Fruit fly (Drosophila melanogaster) whole organism, embryonic: ENCODE results near the gene CG13359.
A peak's percentile ranks its signal among the peaks of the same experiment; 100 is the strongest.

ENCODE experiments used
- Adf1 ChIP-seq: fragments of 200-800 bp; sonication (Bioruptor generic); IDR thresholded peaks from 2 replicates; pipeline ENCODE4 v1.3.6; 2022; ENCODE audit warnings: missing biosample characterization, missing genetic modification characterization
- CG10274 ChIP-seq: fragments of 200-800 bp; sonication (Bioruptor generic); optimal IDR thresholded peaks from 3 replicates; lab custom pipeline; 2017; ENCODE audit warnings: missing biosample characterization, mild to moderate bottlenecking, missing genetic modification characterization
- CG10543 ChIP-seq: fragments of 200-800 bp; sonication (Bioruptor generic); optimal IDR thresholded peaks from 3 replicates; lab custom pipeline; 2017; ENCODE audit warnings: missing biosample characterization, mild to moderate bottlenecking, missing genetic modification characterization, moderate library complexity
- CG10565 ChIP-seq: fragments of 200-800 bp; sonication (Bioruptor generic); optimal IDR thresholded peaks from 3 replicates; lab custom pipeline; 2016; ENCODE audit warnings: missing biosample characterization, mild to moderate bottlenecking, missing genetic modification characterization
- CG11093 ChIP-seq: fragments of 200-800 bp; sonication (Bioruptor generic); IDR thresholded peaks from 3 replicates; pipeline ENCODE4 v1.3.6; 2022; ENCODE audit warnings: missing biosample characterization, missing genetic modification characterization
- CG11504 ChIP-seq: fragments of 200-800 bp; sonication (Bioruptor generic); optimal IDR thresholded peaks from 3 replicates; lab custom pipeline; 2019; ENCODE audit warnings: missing biosample characterization, mild to moderate bottlenecking, missing genetic modification characterization, moderate library complexity
- CG12155 ChIP-seq: fragments of 200-800 bp; sonication (Bioruptor generic); optimal IDR thresholded peaks from 3 replicates; lab custom pipeline; 2016; ENCODE audit warnings: missing biosample characterization, missing genetic modification characterization
- CG12391 ChIP-seq: fragments of 200-800 bp; sonication (Bioruptor generic); optimal IDR thresholded peaks from 3 replicates; lab custom pipeline; 2018; ENCODE audit warnings: missing biosample characterization, mild to moderate bottlenecking, missing genetic modification characterization, moderate library complexity
- CG12744 ChIP-seq: fragments of 200-800 bp; sonication (Bioruptor generic); optimal IDR thresholded peaks from 2 replicates; lab custom pipeline; 2016; ENCODE audit warnings: missing biosample characterization, missing genetic modification characterization
- CG15011 ChIP-seq: fragments of 200-800 bp; sonication (Bioruptor generic); optimal IDR thresholded peaks from 3 replicates; lab custom pipeline; 2018; ENCODE audit warnings: missing biosample characterization, mild to moderate bottlenecking, missing genetic modification characterization
- CG15269 ChIP-seq: fragments of 200-800 bp; sonication (Bioruptor generic); optimal IDR thresholded peaks from 2 replicates; lab custom pipeline; 2018; ENCODE audit warnings: missing biosample characterization, mild to moderate bottlenecking, missing genetic modification characterization, moderate library complexity
- CG17186 ChIP-seq: fragments of 200-800 bp; sonication (Bioruptor generic); optimal IDR thresholded peaks from 3 replicates; lab custom pipeline; 2017; ENCODE audit warnings: missing biosample characterization, missing genetic modification reagents, missing genetic modification characterization
- CG2120 ChIP-seq: fragments of 200-800 bp; sonication (Bioruptor generic); optimal IDR thresholded peaks from 3 replicates; lab custom pipeline; 2016; ENCODE audit warnings: missing biosample characterization, missing genetic modification characterization
- CG2712 ChIP-seq: fragments of 200-800 bp; optimal IDR thresholded peaks from 3 replicates; lab custom pipeline; 2019; ENCODE audit warnings: missing biosample characterization, mild to moderate bottlenecking, missing genetic modification characterization, moderate library complexity
- CG31365 ChIP-seq: fragments of 200-800 bp; sonication (Bioruptor generic); optimal IDR thresholded peaks from 2 replicates; lab custom pipeline; 2018; ENCODE audit warnings: missing biosample characterization, mild to moderate bottlenecking, missing genetic modification characterization
- CG3163 ChIP-seq: fragments of 200-800 bp; sonication (Bioruptor generic); optimal IDR thresholded peaks from 3 replicates; lab custom pipeline; 2016; ENCODE audit warnings: missing biosample characterization, missing genetic modification characterization
- CG5245 ChIP-seq: fragments of 200-800 bp; sonication (Bioruptor generic); optimal IDR thresholded peaks from 3 replicates; lab custom pipeline; 2016; ENCODE audit warnings: missing biosample characterization, missing genetic modification characterization
- D19A ChIP-seq: fragments of 200-800 bp; optimal IDR thresholded peaks from 3 replicates; lab custom pipeline; 2019; ENCODE audit warnings: missing biosample characterization, mild to moderate bottlenecking, missing genetic modification characterization, moderate library complexity
- Dref ChIP-seq: fragments of 200-800 bp; sonication (Bioruptor generic); IDR thresholded peaks from 2 replicates; pipeline ENCODE4 v1.3.6; 2022; ENCODE audit warnings: missing biosample characterization, missing genetic modification characterization
- Fer2 ChIP-seq: fragments of 200-800 bp; sonication (Bioruptor generic); optimal IDR thresholded peaks from 2 replicates; lab custom pipeline; 2018; ENCODE audit warnings: missing biosample characterization, mild to moderate bottlenecking, missing genetic modification characterization, moderate library complexity
- GATAe ChIP-seq: fragments of 200-800 bp; sonication (Bioruptor generic); conservative IDR thresholded peaks from 2 replicates; pipeline ENCODE4 v1.3.6; 2022; ENCODE audit warnings: missing biosample characterization, missing genetic modification characterization
- HLH4C ChIP-seq: fragments of 200-800 bp; sonication (Bioruptor generic); IDR thresholded peaks from 3 replicates; pipeline ENCODE4 v1.3.6; 2022; ENCODE audit warnings: missing biosample characterization, missing genetic modification characterization; ENCODE audit not compliant: partially characterized antibody
- HLHmδ ChIP-seq: fragments of 200-800 bp; sonication (Bioruptor generic); optimal IDR thresholded peaks from 2 replicates; lab custom pipeline; 2018; ENCODE audit warnings: missing biosample characterization, mild to moderate bottlenecking, missing genetic modification characterization, moderate library complexity
- MTF-1 ChIP-seq: fragments of 200-800 bp; sonication (Bioruptor generic); optimal IDR thresholded peaks from 2 replicates; lab custom pipeline; 2018; ENCODE audit warnings: missing biosample characterization, mild to moderate bottlenecking, missing genetic modification characterization, borderline replicate concordance
- Mes4 ChIP-seq: fragments of 200-800 bp; sonication (Bioruptor generic); optimal IDR thresholded peaks from 2 replicates; lab custom pipeline; 2016; ENCODE audit warnings: missing biosample characterization, missing genetic modification characterization
- Mrtf ChIP-seq: fragments of 200-800 bp; sonication (Bioruptor generic); IDR thresholded peaks from 3 replicates; pipeline ENCODE4 v1.3.6; 2022; ENCODE audit warnings: missing biosample characterization, missing genetic modification characterization
- Ravus ChIP-seq: fragments of 200-800 bp; sonication (Bioruptor generic); IDR thresholded peaks from 2 replicates; pipeline ENCODE4 v1.3.6; 2022; ENCODE audit warnings: missing biosample characterization, missing genetic modification characterization
- Rx ChIP-seq: fragments of 200-800 bp; sonication (Bioruptor generic); IDR thresholded peaks from 2 replicates; pipeline ENCODE4 v1.3.6; 2022; ENCODE audit warnings: missing biosample characterization, missing genetic modification characterization
- Six4 ChIP-seq: fragments of 200-800 bp; sonication (Bioruptor generic); optimal IDR thresholded peaks from 2 replicates; lab custom pipeline; 2016; ENCODE audit warnings: missing biosample characterization, missing genetic modification characterization
- Tbp ChIP-seq: fragments of >200 bp; optimal IDR thresholded peaks from 2 replicates; lab custom pipeline; 2018; ENCODE audit warnings: missing biosample characterization, missing genetic modification characterization
- Usf ChIP-seq: fragments of 200-800 bp; sonication (Bioruptor generic); optimal IDR thresholded peaks from 2 replicates; lab custom pipeline; 2017; ENCODE audit warnings: missing genotype, missing biosample characterization, missing genetic modification characterization
- abd-A ChIP-seq: fragments of 200-800 bp; sonication (Bioruptor generic); optimal IDR thresholded peaks from 3 replicates; lab custom pipeline; 2019; ENCODE audit warnings: missing biosample characterization, mild to moderate bottlenecking, missing genetic modification characterization, moderate library complexity
- ato ChIP-seq: fragments of 200-800 bp; sonication (Bioruptor generic); IDR thresholded peaks from 2 replicates; pipeline ENCODE4 v1.3.6; 2022; ENCODE audit warnings: missing biosample characterization, missing genetic modification characterization; ENCODE audit not compliant: partially characterized antibody
- chif ChIP-seq, 2 experiments: fragments of 200-800 bp; sonication (Bioruptor generic); optimal IDR thresholded peaks; 3 replicates each; lab custom pipeline; 2016; ENCODE audit warnings: missing biosample characterization in 2 of 2, missing genetic modification characterization in 2 of 2
- crol ChIP-seq: fragments of 200-800 bp; sonication (Bioruptor generic); IDR thresholded peaks from 2 replicates; pipeline ENCODE4 v1.3.6; 2022; ENCODE audit warnings: missing biosample characterization, missing genetic modification characterization
- crp ChIP-seq, 2 experiments: fragments of 200-800 bp; sonication (Bioruptor generic); optimal IDR thresholded peaks; 2 replicates in 1 of 2; 3 replicates in 1 of 2; lab custom pipeline; 2017; ENCODE audit warnings: missing biosample characterization in 2 of 2, missing genetic modification characterization in 2 of 2, mild to moderate bottlenecking in 1 of 2, moderate library complexity in 1 of 2
- ftz-f1 ChIP-seq: fragments of 200-800 bp; sonication (Bioruptor generic); optimal IDR thresholded peaks from 2 replicates; lab custom pipeline; 2016; ENCODE audit warnings: missing biosample characterization, missing genetic modification characterization
- gsb ChIP-seq: fragments of 200-800 bp; sonication (Bioruptor generic); IDR thresholded peaks from 2 replicates; pipeline ENCODE4 v1.3.6; 2022; ENCODE audit warnings: missing biosample characterization, missing genetic modification characterization
- ken ChIP-seq: fragments of 200-800 bp; sonication (Bioruptor generic); IDR thresholded peaks from 3 replicates; pipeline ENCODE4 v1.3.6; 2022; ENCODE audit warnings: missing biosample characterization, missing genetic modification characterization
- knrl ChIP-seq: fragments of 200-800 bp; sonication (Bioruptor generic); IDR thresholded peaks from 3 replicates; pipeline ENCODE4 v1.3.6; 2022; ENCODE audit warnings: missing biosample characterization, missing genetic modification characterization; ENCODE audit not compliant: partially characterized antibody
- org-1 ChIP-seq: fragments of 200-800 bp; sonication (Bioruptor generic); optimal IDR thresholded peaks from 2 replicates; lab custom pipeline; 2017; ENCODE audit warnings: missing biosample characterization, missing genetic modification characterization
- pho ChIP-seq: fragments of 200-800 bp; sonication (Bioruptor generic); optimal IDR thresholded peaks from 2 replicates; lab custom pipeline; 2016; ENCODE audit warnings: missing biosample characterization, missing genetic modification characterization
- prd ChIP-seq, 3 experiments: fragments of >200 bp in 2 of 3; fragments of 200-800 bp in 1 of 3; sonication (Bioruptor generic) in 1 of 3; optimal IDR thresholded peaks in 2 of 3; IDR thresholded peaks in 1 of 3; 2 replicates in 2 of 3; 3 replicates in 1 of 3; pipeline versions ENCODE4 v1.3.6 to Lab custom; 2017 to 2022; ENCODE audit warnings: missing biosample characterization in 1 of 3, missing genetic modification characterization in 1 of 3
- sim ChIP-seq: fragments of 200-800 bp; sonication (Bioruptor generic); IDR thresholded peaks from 2 replicates; pipeline ENCODE4 v1.3.6; 2022; ENCODE audit warnings: missing biosample characterization, missing genetic modification characterization
- slou ChIP-seq: fragments of 200-800 bp; sonication (Bioruptor generic); optimal IDR thresholded peaks from 3 replicates; lab custom pipeline; 2016; ENCODE audit warnings: missing biosample characterization, missing genetic modification characterization
- so ChIP-seq: fragments of 200-800 bp; sonication (Bioruptor generic); IDR thresholded peaks from 3 replicates; pipeline ENCODE4 v1.3.6; 2022; ENCODE audit warnings: missing biosample characterization, missing genetic modification characterization
- sug ChIP-seq: fragments of 200-800 bp; optimal IDR thresholded peaks from 2 replicates; lab custom pipeline; 2019; ENCODE audit warnings: missing biosample characterization, mild to moderate bottlenecking, missing genetic modification characterization, moderate library complexity
- trh ChIP-seq: fragments of 200-800 bp; sonication (Bioruptor generic); optimal IDR thresholded peaks from 2 replicates; lab custom pipeline; 2016; ENCODE audit warnings: missing biosample characterization, missing genetic modification characterization
- usp ChIP-seq: fragments of >200 bp; optimal IDR thresholded peaks from 2 replicates; lab custom pipeline; 2017; ENCODE audit warnings: missing biosample characterization, missing genetic modification characterization

The CG13359 gene

dm6 chrX:755642-756332, 47.5 kb downstream of the CG13359 start (continued):
- peak in 1 of 2 experiments; percentile 7 for TF ChIP-seq crp (GFP tag; optimal IDR thresholded peaks at IDR 0.05; lab: Kevin White, UChicago)
- TF ChIP-seq ken (GFP tag; lab: Robert Waterston, UW): peak; percentile 83
- peak; percentile 71 for TF ChIP-seq Mes4 (GFP tag; lab: Kevin White, UChicago)
- TF ChIP-seq CG15269 (tag; lab: Kevin White, UChicago): peak; percentile 80
- TF ChIP-seq ftz-f1 (GFP tag; lab: Kevin White, UChicago): peak; percentile 83
- no peak for TF ChIP-seq sim (GFP tag; lab: Robert Waterston, UW)
- TF ChIP-seq ato (GFP tag; lab: Robert Waterston, UW): no peak
- TF ChIP-seq Mrtf (GFP tag; lab: Robert Waterston, UW): peak; percentile 80
- TF ChIP-seq CG12744 (GFP tag; lab: Kevin White, UChicago): peak; percentile 80
- peak; percentile 42 for TF ChIP-seq trh (GFP tag; lab: Kevin White, UChicago)
- peak; percentile 64 for TF ChIP-seq CG15011 (GFP tag; lab: Kevin White, UChicago)
- TF ChIP-seq Adf1 (GFP tag; lab: Robert Waterston, UW): peak; percentile 78; the same call in 1 of the 2 replicates
- TF ChIP-seq HLH4C: no peak
- TF ChIP-seq prd (optimal IDR thresholded peaks at IDR 0.05; lab: Kevin White, UChicago): no peak
- TF ChIP-seq prd (GFP tag; IDR thresholded peaks at IDR 0.05; lab: Robert Waterston, UW): peak; percentile 85
- no peak for TF ChIP-seq CG17186 (GFP tag; lab: Kevin White, UChicago)
- TF ChIP-seq pho (GFP tag; lab: Kevin White, UChicago): peak; percentile 94
- TF ChIP-seq CG10543 (GFP tag; lab: Kevin White, UChicago): peak; percentile 83
- TF ChIP-seq chif (GFP tag; optimal IDR thresholded peaks at IDR 0.05; lab: Kevin White, UChicago): peak; percentile 72 to 74
- TF ChIP-seq HLHmδ (GFP tag; lab: Kevin White, UChicago): no peak
- TF ChIP-seq CG2120 (GFP tag; lab: Kevin White, UChicago): peak; percentile 98
- TF ChIP-seq abd-A (tag; lab: Kevin White, UChicago): no peak
- TF ChIP-seq CG31365 (tag; lab: Kevin White, UChicago): peak; percentile 40
- peak; percentile 68 for TF ChIP-seq CG5245 (GFP tag; lab: Kevin White, UChicago)
- TF ChIP-seq CG10274 (GFP tag; lab: Kevin White, UChicago): peak; percentile 56
- TF ChIP-seq Fer2 (tag; lab: Kevin White, UChicago): peak; percentile 55
- peak; percentile 73; the same call in 1 of the 3 replicates for TF ChIP-seq so (GFP tag; lab: Robert Waterston, UW)
- TF ChIP-seq CG12391: peak; percentile 82
- TF ChIP-seq MTF-1 (GFP tag; lab: Kevin White, UChicago): peak; percentile 64
- peak; percentile 88 for TF ChIP-seq CG12155 (GFP tag; lab: Kevin White, UChicago)
- 0 out of 2 replicates have a peak, but pooled peaks have one; percentile 33 for TF ChIP-seq Dref (GFP tag; lab: Robert Waterston, UW)
- peak; percentile 37 for TF ChIP-seq slou (GFP tag; lab: Kevin White, UChicago)
- TF ChIP-seq CG3163 (GFP tag; lab: Kevin White, UChicago): peak; percentile 51
- peak; percentile 79 for TF ChIP-seq Rx (GFP tag; lab: Robert Waterston, UW)
- no peak for TF ChIP-seq knrl (GFP tag; lab: Robert Waterston, UW)
- peak; percentile 78 for TF ChIP-seq CG11504
- TF ChIP-seq CG11093 (GFP tag; lab: Robert Waterston, UW): peak; percentile 50; the same call in 2 of the 3 replicates
- no peak for TF ChIP-seq usp (GFP tag; lab: Kevin White, UChicago)
- no peak for TF ChIP-seq CG10565 (GFP tag; lab: Kevin White, UChicago)
- TF ChIP-seq Usf (GFP tag; lab: Kevin White, UChicago): peak; percentile 58
- TF ChIP-seq GATAe (GFP tag; lab: Robert Waterston, UW): no peak; the same call in 1 of the 2 replicates
- TF ChIP-seq Tbp (GFP tag; lab: Kevin White, UChicago): no peak
- no peak for TF ChIP-seq crol (GFP tag; lab: Robert Waterston, UW)
- peak; percentile 65 for TF ChIP-seq D19A (tag; lab: Kevin White, UChicago)
- peak; percentile 74 for TF ChIP-seq org-1 (GFP tag; lab: Kevin White, UChicago)
- peak; percentile 70 for TF ChIP-seq Ravus (GFP tag; lab: Robert Waterston, UW)
- TF ChIP-seq Six4 (GFP tag; lab: Kevin White, UChicago): peak; percentile 69
- TF ChIP-seq sug: peak; percentile 68
- peak; percentile 79 for TF ChIP-seq CG2712 (tag; lab: Kevin White, UChicago)
- peak; percentile 78 for TF ChIP-seq gsb (GFP tag; lab: Robert Waterston, UW)
